Worm (Caenorhabditis elegans): Measurements from ENCODE around the gene W08F4.7.

The W08F4.7 gene

ce11 chrII:602969-603368, 25.4 kb upstream of the W08F4.7 start (continued):
- TF ChIP-seq lsy-2 (tag; optimal IDR thresholded peaks at IDR 0.05) (peak in 1 of 2 experiments; percentile 77), mab-5 (tag; optimal IDR thresholded peaks at IDR 0.05) (peak; percentile 79), ama-1 (optimal IDR thresholded peaks at IDR 0.05) (no peak), unc-55 (GFP tag; optimal IDR thresholded peaks at IDR 0.05) (peak; percentile 84), peb-1 (tag; optimal IDR thresholded peaks at IDR 0.05) (no peak), C34F6.9 (tag; optimal IDR thresholded peaks at IDR 0.05) (peak; percentile 92), sma-9 (GFP tag; optimal IDR thresholded peaks at IDR 0.05) (peak; percentile 54), sma-9 (tag; optimal IDR thresholded peaks at IDR 0.05) (no peak), zag-1 (tag; optimal IDR thresholded peaks at IDR 0.05) (no peak), nhr-23 (tag; optimal IDR thresholded peaks at IDR 0.05) (no peak), ZK546.5 (tag; optimal IDR thresholded peaks at IDR 0.05) (no peak), skn-1 (tag; optimal IDR thresholded peaks at IDR 0.05) (no peak), ceh-82 (tag; optimal IDR thresholded peaks at IDR 0.05) (no peak), nhr-25 (tag; optimal IDR thresholded peaks at IDR 0.05) (peak; percentile 48), dmd-4 (tag; optimal IDR thresholded peaks at IDR 0.05) (no peak), gmeb-1 (tag; optimal IDR thresholded peaks at IDR 0.05) (peak; percentile 43), sem-4 (tag; optimal IDR thresholded peaks at IDR 0.05) (peak; percentile 69)

ce11 chrII:602020-602419, 24.5 kb upstream of the W08F4.7 start, which contains the start of gene nhl-3:
nhl-3 (minus strand) TSS chrII:602120.
- no peak for TF ChIP-seq nhr-237 (tag; optimal IDR thresholded peaks at IDR 0.05)
- no peak for TF ChIP-seq mab-5 (tag; optimal IDR thresholded peaks at IDR 0.05)
- no peak for TF ChIP-seq crh-2 (tag; optimal IDR thresholded peaks at IDR 0.05)
- no peak for TF ChIP-seq lin-13 (GFP tag; optimal IDR thresholded peaks at IDR 0.05)
- no peak for TF ChIP-seq ztf-1 (GFP tag; conservative IDR thresholded peaks at IDR 0.05)
- no peak for TF ChIP-seq Y55F3AM.14 (GFP tag; optimal IDR thresholded peaks at IDR 0.05)
- no peak for TF ChIP-seq lin-39 (tag; optimal IDR thresholded peaks at IDR 0.05)
- no peak for TF ChIP-seq aly-2 (tag; optimal IDR thresholded peaks at IDR 0.05)
- TF ChIP-seq peb-1 (tag; optimal IDR thresholded peaks at IDR 0.05) = no peak

ce11 chrII:601305-601704, 23.8 kb upstream of the W08F4.7 start:
- peak; percentile 32 for TF ChIP-seq gmeb-1 (tag; optimal IDR thresholded peaks at IDR 0.05)
- TF ChIP-seq Y55F3AM.14 (GFP tag; optimal IDR thresholded peaks at IDR 0.05) = no peak
- no peak for TF ChIP-seq nhr-77 (tag; optimal IDR thresholded peaks at IDR 0.05)
- peak; percentile 58 for TF ChIP-seq crh-2 (tag; optimal IDR thresholded peaks at IDR 0.05)
- TF ChIP-seq nhr-23 (tag; optimal IDR thresholded peaks at IDR 0.05) = no peak
- TF ChIP-seq nhr-129 (tag; optimal IDR thresholded peaks at IDR 0.05) = peak; percentile 74
- TF ChIP-seq nhr-237 (tag; optimal IDR thresholded peaks at IDR 0.05) = no peak
- no peak for TF ChIP-seq ztf-11 (tag; optimal IDR thresholded peaks at IDR 0.05)
- TF ChIP-seq nhr-11 (tag; optimal IDR thresholded peaks at IDR 0.05) = no peak
- TF ChIP-seq aly-2 (tag; optimal IDR thresholded peaks at IDR 0.05) = no peak
- TF ChIP-seq ztf-1 (GFP tag; conservative IDR thresholded peaks at IDR 0.05) = no peak
- no peak for TF ChIP-seq ceh-82 (tag; optimal IDR thresholded peaks at IDR 0.05)
- no peak for TF ChIP-seq unc-39 (tag; optimal IDR thresholded peaks at IDR 0.05)
- no peak for TF ChIP-seq ceh-16 (tag; optimal IDR thresholded peaks at IDR 0.05)
- TF ChIP-seq snpc-4 (tag; optimal IDR thresholded peaks at IDR 0.05) = no peak
- TF ChIP-seq sma-3 (GFP tag; optimal IDR thresholded peaks at IDR 0.05) = no peak
- no peak for TF ChIP-seq nhr-25 (tag; optimal IDR thresholded peaks at IDR 0.05)
- TF ChIP-seq elt-1 (tag; optimal IDR thresholded peaks at IDR 0.05) = no peak
- TF ChIP-seq nhr-21 (tag; optimal IDR thresholded peaks at IDR 0.05) = no peak
- no peak for TF ChIP-seq blmp-1 (tag; optimal IDR thresholded peaks at IDR 0.05; ENCODE audit: insufficient read depth)
- TF ChIP-seq unc-55 (GFP tag; optimal IDR thresholded peaks at IDR 0.05) = peak; percentile 79
- TF ChIP-seq nhr-10 (tag; optimal IDR thresholded peaks at IDR 0.05) = no peak
- TF ChIP-seq mdl-1 (tag; optimal IDR thresholded peaks at IDR 0.05) = peak; percentile 10 to 67
- no peak for TF ChIP-seq ZK546.5 (tag; optimal IDR thresholded peaks at IDR 0.05)
- TF ChIP-seq R02D3.7 (tag; optimal IDR thresholded peaks at IDR 0.05) = no peak
- no peak for TF ChIP-seq F13H6.1 (tag; optimal IDR thresholded peaks at IDR 0.05)
- TF ChIP-seq lin-13 (GFP tag; optimal IDR thresholded peaks at IDR 0.05) = no peak
- TF ChIP-seq lsy-2 (tag; optimal IDR thresholded peaks at IDR 0.05) = peak in 1 of 2 experiments; percentile 65
- peak; percentile 78 for TF ChIP-seq sma-9 (GFP tag; optimal IDR thresholded peaks at IDR 0.05)
- TF ChIP-seq sma-9 (tag; optimal IDR thresholded peaks at IDR 0.05) = no peak
- peak; percentile 49 for TF ChIP-seq egl-27 (tag; optimal IDR thresholded peaks at IDR 0.05)
- no peak for TF ChIP-seq ama-1 (optimal IDR thresholded peaks at IDR 0.05)
- no peak for TF ChIP-seq mbf-1 (tag; optimal IDR thresholded peaks at IDR 0.05)
- TF ChIP-seq zag-1 (tag; optimal IDR thresholded peaks at IDR 0.05) = no peak
- no peak for TF ChIP-seq lin-39 (tag; optimal IDR thresholded peaks at IDR 0.05)
- TF ChIP-seq skn-1 (tag; optimal IDR thresholded peaks at IDR 0.05) = no peak
- TF ChIP-seq nhr-6 (tag; optimal IDR thresholded peaks at IDR 0.05) = no peak
- TF ChIP-seq nhr-12 (tag; optimal IDR thresholded peaks at IDR 0.05) = no peak
- peak; percentile 70 for TF ChIP-seq C34F6.9 (tag; optimal IDR thresholded peaks at IDR 0.05)
- no peak for TF ChIP-seq dmd-4 (tag; optimal IDR thresholded peaks at IDR 0.05)
- peak; percentile 21 for TF ChIP-seq mab-5 (tag; optimal IDR thresholded peaks at IDR 0.05)
- TF ChIP-seq peb-1 (tag; optimal IDR thresholded peaks at IDR 0.05) = no peak
- TF ChIP-seq unc-62 (GFP tag; optimal IDR thresholded peaks at IDR 0.05) = no peak
- no peak for TF ChIP-seq sem-4 (tag; optimal IDR thresholded peaks at IDR 0.05)
- no peak for TF ChIP-seq ztf-4 (tag; optimal IDR thresholded peaks at IDR 0.05)
- TF ChIP-seq elt-3 (tag; optimal IDR thresholded peaks at IDR 0.05) = no peak
- TF ChIP-seq lin-11 (tag; optimal IDR thresholded peaks at IDR 0.05) = no peak

Data from whole organism, L2 larva.